Worm (Caenorhabditis elegans): ENCODE data around the gene Y39B6A.3.

DNA sequence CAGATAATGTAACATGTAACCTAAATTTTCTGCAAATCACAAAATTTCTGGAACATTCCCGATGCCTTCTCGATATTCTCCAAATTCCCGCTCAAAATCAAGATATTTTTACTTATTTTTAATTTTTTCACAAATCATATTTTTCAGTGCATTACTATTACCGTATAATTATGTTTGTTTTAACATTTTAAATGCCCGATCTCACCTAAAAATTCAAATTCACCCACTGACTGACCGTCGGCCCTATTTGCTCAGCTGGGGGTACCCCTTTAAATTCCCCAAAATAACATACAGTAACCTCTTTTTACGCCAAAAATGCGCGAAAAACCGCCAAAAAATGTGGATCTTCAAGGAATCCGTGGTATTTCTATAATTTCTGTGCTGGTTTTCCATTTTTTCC, 27.9 kb upstream of the Y39B6A.3 start, which contains the start of gene oac-49:
- TF ChIP-seq ama-1 (optimal IDR thresholded peaks at IDR 0.05) (no peak), tra-4 (tag; optimal IDR thresholded peaks at IDR 0.05) (no peak), pes-1 (GFP tag; IDR thresholded peaks at IDR 0.05) (no peak), flt-1 (GFP tag; IDR thresholded peaks at IDR 0.05) (no peak), hnd-1 (tag; optimal IDR thresholded peaks at IDR 0.05) (no peak), ceh-13 (GFP tag; optimal IDR thresholded peaks at IDR 0.05) (no peak), tbx-37 (GFP tag; conservative IDR thresholded peaks at IDR 0.05) (no peak), scrt-1 (GFP tag; IDR thresholded peaks at IDR 0.05) (no peak), hmbx-1 (tag; optimal IDR thresholded peaks at IDR 0.05) (no peak), F13C5.2 (tag; optimal IDR thresholded peaks at IDR 0.05) (no peak), ceh-36 (tag; optimal IDR thresholded peaks at IDR 0.05) (no peak)

Data from whole organism, early embryonic.